Worm (Caenorhabditis elegans) whole organism, late embryonic: Measurements from ENCODE around the gene Y50D4C.5.

ENCODE experiments used
- F13H6.1 ChIP-seq: sonication (generic microtip); optimal IDR thresholded peaks from 2 replicates; lab custom pipeline; 2016; ENCODE audit warnings: missing genetic modification characterization, missing compliant biosample characterization
- ama-1 ChIP-seq: fragments of 150-350 bp; optimal IDR thresholded peaks from 2 replicates; lab custom pipeline; 2014
- ceh-19 ChIP-seq: fragments of 200-800 bp; sonication (Bioruptor generic); optimal IDR thresholded peaks from 2 replicates; lab custom pipeline; 2018; ENCODE audit warnings: mild to moderate bottlenecking, missing genetic modification characterization, missing compliant biosample characterization
- ceh-34 ChIP-seq: sonication (generic microtip); optimal IDR thresholded peaks from 2 replicates; lab custom pipeline; 2016; ENCODE audit warnings: mild to moderate bottlenecking, missing genetic modification characterization, missing compliant biosample characterization
- elt-2 ChIP-seq: sonication (generic microtip); optimal IDR thresholded peaks from 2 replicates; lab custom pipeline; 2016; ENCODE audit warnings: missing genetic modification reagents, missing genetic modification characterization, missing compliant biosample characterization
- ets-4 ChIP-seq: sonication (generic microtip); optimal IDR thresholded peaks from 2 replicates; lab custom pipeline; 2016; ENCODE audit warnings: missing genetic modification characterization, missing compliant biosample characterization
- hlh-15 ChIP-seq: sonication (generic microtip); optimal IDR thresholded peaks from 2 replicates; lab custom pipeline; 2016; ENCODE audit warnings: missing genetic modification characterization, missing compliant biosample characterization
- madf-2 ChIP-seq: sonication (generic microtip); optimal IDR thresholded peaks from 2 replicates; lab custom pipeline; 2017; ENCODE audit warnings: missing genetic modification characterization, missing compliant biosample characterization
- nhr-232 ChIP-seq: sonication (generic microtip); optimal IDR thresholded peaks from 2 replicates; lab custom pipeline; 2016; ENCODE audit warnings: missing genetic modification characterization, missing compliant biosample characterization
- pha-4 ChIP-seq: fragments of 150-350 bp; optimal IDR thresholded peaks from 2 replicates; lab custom pipeline; 2018; ENCODE audit warnings: missing biosample characterization, missing genetic modification reagents, missing genetic modification characterization
- sdc-2 ChIP-seq: sonication (generic microtip); optimal IDR thresholded peaks from 2 replicates; lab custom pipeline; 2016; ENCODE audit warnings: missing genotype, missing genetic modification characterization, missing compliant biosample characterization

DNA sequence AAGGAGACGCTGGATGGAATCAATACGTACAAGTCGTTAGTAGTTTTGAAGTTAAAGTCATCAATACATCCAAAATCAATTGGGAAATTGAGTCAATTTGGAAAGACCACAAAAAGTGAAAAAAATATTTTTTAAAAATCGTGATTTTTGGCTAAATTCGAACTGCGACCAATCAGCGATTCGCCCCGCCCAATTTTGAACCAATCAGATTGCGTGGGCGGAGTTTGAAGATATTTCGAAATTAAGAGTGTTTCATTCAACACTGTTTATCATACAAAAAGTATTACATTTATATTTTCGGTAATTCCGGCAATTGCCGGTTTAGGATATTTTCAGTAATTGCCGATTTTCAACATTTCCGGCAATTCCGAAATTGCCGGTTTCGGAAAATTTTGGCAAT lies 13.7 kb upstream of the Y50D4C.5 start:
- no peak for TF ChIP-seq hlh-15 (tag; lab: Kevin White, UChicago)
- no peak for TF ChIP-seq ets-4 (tag; lab: Kevin White, UChicago)
- no peak for TF ChIP-seq pha-4 (tag; lab: Kevin White, UChicago)
- no peak for TF ChIP-seq nhr-232 (tag; lab: Kevin White, UChicago)
- no peak for TF ChIP-seq madf-2
- no peak for TF ChIP-seq ceh-34 (tag; lab: Kevin White, UChicago)
- TF ChIP-seq ama-1 (lab: Kevin White, UChicago), result no peak
- no peak for TF ChIP-seq F13H6.1 (tag; lab: Kevin White, UChicago)
- TF ChIP-seq ceh-19 (GFP tag; lab: Kevin White, UChicago), result no peak
- no peak for TF ChIP-seq sdc-2 (tag; lab: Kevin White, UChicago)
- TF ChIP-seq elt-2 (tag; lab: Kevin White, UChicago), result no peak
